Fruit fly (Drosophila melanogaster) whole organism: ENCODE results near the gene CG11367.

Source experiments
- EcR ChIP-seq, 2 experiments: fragments of >200 bp; optimal IDR thresholded peaks; 2 replicates each; lab custom pipeline; 2017; ENCODE audit warnings: missing biosample characterization in 2 of 2, missing genetic modification characterization in 2 of 2, missing genetic modification reagents in 2 of 2
- pan ChIP-seq: fragments of >200 bp; optimal IDR thresholded peaks from 2 replicates; lab custom pipeline; 2017
- usp ChIP-seq: fragments of >200 bp; optimal IDR thresholded peaks from 2 replicates; lab custom pipeline; 2017; ENCODE audit warnings: missing biosample characterization, missing genetic modification characterization, mixed read lengths

dm6 chr3L:22733607-22734006 is 5.7 kb downstream of the CG11367 start:
- TF ChIP-seq usp (no peak), pan (lab: Kevin White, UChicago) (no peak), EcR (GFP tag; optimal IDR thresholded peaks at IDR 0.05; lab: Kevin White, UChicago) (no peak)
